Worm (Caenorhabditis elegans) whole organism, L4/young adult: ENCODE data around the gene ZK1320.5.

Source experiments
- W03F9.2 ChIP-seq: fragments of 150-350 bp; optimal IDR thresholded peaks from 2 replicates; lab custom pipeline; 2014; ENCODE audit warnings: missing biosample characterization, missing genetic modification characterization
- dao-5 ChIP-seq: sonication (generic microtip); optimal IDR thresholded peaks from 2 replicates; lab custom pipeline; 2016; ENCODE audit warnings: missing genotype, missing genetic modification characterization, moderate library complexity, missing compliant biosample characterization
- him-1 ChIP-seq: sonication (generic microtip); optimal IDR thresholded peaks from 2 replicates; lab custom pipeline; 2016; ENCODE audit warnings: missing genotype, missing genetic modification reagents, missing genetic modification characterization, missing compliant biosample characterization

ce11 chrII:9679842-9680241, 14.4 kb upstream of the ZK1320.5 start:
- no peak for TF ChIP-seq him-1
- TF ChIP-seq W03F9.2 (tag; lab: Kevin White, UChicago): no peak
- no peak for TF ChIP-seq dao-5 (tag; lab: Kevin White, UChicago)
